Worm (Caenorhabditis elegans) whole organism, L4 larva: Measurements from ENCODE around the gene F11A5.18.

ENCODE experiments used
- daf-12 ChIP-seq: fragments of 150-350 bp; optimal IDR thresholded peaks from 2 replicates; lab custom pipeline; 2014; ENCODE audit warnings: missing biosample characterization, missing genetic modification reagents, missing genetic modification characterization
- duxl-1 ChIP-seq: sonication (generic microtip); optimal IDR thresholded peaks from 2 replicates; lab custom pipeline; 2016; ENCODE audit warnings: mild to moderate bottlenecking, missing genetic modification characterization, moderate library complexity, missing compliant biosample characterization; ENCODE audit not compliant: poor library complexity
- lin-13 ChIP-seq: fragments of 150-350 bp; optimal IDR thresholded peaks from 2 replicates; lab custom pipeline; 2014; ENCODE audit warnings: missing biosample characterization, missing genetic modification reagents, missing genetic modification characterization
- nhr-77 ChIP-seq: fragments of 150-350 bp; optimal IDR thresholded peaks from 2 replicates; lab custom pipeline; 2014; ENCODE audit warnings: missing biosample characterization, missing genetic modification characterization

ce11 chrV:16218522-16218921 lies 15.8 kb downstream of the F11A5.18 start, which contains the start of gene F11A5.15:
- TF ChIP-seq nhr-77 (tag; lab: Kevin White, UChicago) (no peak), duxl-1 (tag; lab: Kevin White, UChicago) (no peak), lin-13 (GFP tag; lab: Kevin White, UChicago) (no peak), daf-12 (tag; lab: Kevin White, UChicago) (no peak)
